In the genomic region with DNA sequence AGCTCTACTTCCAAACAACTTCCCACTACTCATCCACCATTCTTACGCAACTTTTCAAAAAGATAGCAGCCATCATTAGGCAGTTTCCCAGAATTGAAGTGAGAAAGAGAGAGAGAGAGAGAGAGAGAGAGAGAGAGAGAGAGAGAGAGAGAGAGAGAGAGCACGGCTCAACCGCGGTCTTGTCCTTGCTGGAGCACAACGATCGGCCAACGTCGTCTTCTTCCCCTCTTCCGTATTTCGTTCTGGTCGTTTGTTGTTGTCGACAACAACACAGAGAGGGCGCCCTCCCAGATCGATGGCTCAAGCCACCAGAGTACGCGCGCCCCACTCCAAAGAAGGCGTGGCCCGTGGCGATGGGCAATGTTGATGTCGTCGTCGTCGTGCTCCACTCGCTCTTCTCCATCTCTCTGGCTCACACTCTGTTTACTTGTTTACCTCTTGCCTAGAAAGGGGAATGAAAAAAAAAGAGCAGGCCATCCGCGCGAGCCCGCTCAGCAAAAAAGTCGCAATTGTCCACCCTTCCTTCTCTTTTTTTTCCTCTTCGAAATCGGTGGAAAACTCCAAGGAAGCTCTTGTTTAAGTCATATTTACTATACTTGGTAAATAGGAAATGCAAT, we compare ENCODE assay signal across 7 worm cellular contexts.
TF ChIP-seq lines count a peak whose summit lies in the region.

No protein-coding gene starts in this region.

TF ChIP-seq in whole organism, L1 larva, 84 proteins besides CTCF, POLR2A, EP300 and RAD21 (continues in another document):
- TF ChIP-seq efl-1 (optimal IDR thresholded peaks at IDR 0.05; lab: Kevin White, UChicago) (peak in 1 of 2 experiments; percentile 10), efl-1 (GFP tag; optimal IDR thresholded peaks at IDR 0.05 in 1 of 2; lab: Kevin White, UChicago) (no peak), zag-1 (tag; optimal IDR thresholded peaks at IDR 0.05; lab: Kevin White, UChicago) (no peak), fkh-4 (tag; optimal IDR thresholded peaks at IDR 0.05; lab: Kevin White, UChicago; ENCODE audit: borderline replicate concordance) (no peak), tbx-2 (tag; optimal IDR thresholded peaks at IDR 0.05; lab: Kevin White, UChicago) (peak; percentile 75), pag-3 (tag; optimal IDR thresholded peaks at IDR 0.05; lab: Kevin White, UChicago; ENCODE audit: borderline replicate concordance, insufficient read depth) (no peak), unc-62 (GFP tag; optimal IDR thresholded peaks at IDR 0.05; lab: Kevin White, UChicago) (no peak), nhr-71 (tag; optimal IDR thresholded peaks at IDR 0.05; lab: Kevin White, UChicago) (peak; percentile 68), hlh-17 (GFP tag; optimal IDR thresholded peaks at IDR 0.05; lab: Kevin White, UChicago; ENCODE audit: borderline replicate concordance) (no peak), fkh-8 (tag; optimal IDR thresholded peaks at IDR 0.05; lab: Kevin White, UChicago) (peak; percentile 84), ces-1 (GFP tag; optimal IDR thresholded peaks at IDR 0.05; lab: Kevin White, UChicago) (no peak)

TF ChIP-seq in whole organism, L2 larva, 48 proteins besides CTCF, POLR2A, EP300 and RAD21 (continues in another document):
- TF ChIP-seq sem-4 (tag; optimal IDR thresholded peaks at IDR 0.05; lab: Kevin White, UChicago) (peak; percentile 55), unc-62 (GFP tag; optimal IDR thresholded peaks at IDR 0.05; lab: Kevin White, UChicago) (no peak), nhr-21 (tag; optimal IDR thresholded peaks at IDR 0.05; lab: Kevin White, UChicago) (no peak), unc-55 (GFP tag; optimal IDR thresholded peaks at IDR 0.05; lab: Kevin White, UChicago) (peak; percentile 57), lsy-2 (tag; optimal IDR thresholded peaks at IDR 0.05; lab: Kevin White, UChicago) (peak in 1 of 2 experiments; percentile 58), nhr-237 (tag; optimal IDR thresholded peaks at IDR 0.05; lab: Kevin White, UChicago) (no peak), elt-1 (tag; optimal IDR thresholded peaks at IDR 0.05; lab: Kevin White, UChicago) (no peak), skn-1 (tag; optimal IDR thresholded peaks at IDR 0.05; lab: Kevin White, UChicago) (no peak), lin-13 (GFP tag; optimal IDR thresholded peaks at IDR 0.05; lab: Kevin White, UChicago) (no peak), lin-39 (tag; optimal IDR thresholded peaks at IDR 0.05; lab: Kevin White, UChicago) (no peak), alr-1 (tag; optimal IDR thresholded peaks at IDR 0.05; lab: Kevin White, UChicago) (no peak), egl-27 (tag; optimal IDR thresholded peaks at IDR 0.05; lab: Kevin White, UChicago) (no peak), nhr-11 (tag; optimal IDR thresholded peaks at IDR 0.05; lab: Kevin White, UChicago) (no peak)

TF ChIP-seq in whole organism, L3 larva, 47 proteins besides CTCF, POLR2A, EP300 and RAD21 (continues in another document):
- TF ChIP-seq ztf-11 (tag; optimal IDR thresholded peaks at IDR 0.05; lab: Kevin White, UChicago) (no peak), nhr-76 (tag; optimal IDR thresholded peaks at IDR 0.05; lab: Kevin White, UChicago) (no peak), nhr-23 (tag; optimal IDR thresholded peaks at IDR 0.05; lab: Kevin White, UChicago) (no peak), tbx-2 (tag; optimal IDR thresholded peaks at IDR 0.05; lab: Kevin White, UChicago) (peak; percentile 39), nhr-11 (tag; optimal IDR thresholded peaks at IDR 0.05; lab: Kevin White, UChicago) (peak; percentile 42), elt-2 (tag; optimal IDR thresholded peaks at IDR 0.05; lab: Kevin White, UChicago) (no peak), hmg-11 (tag; optimal IDR thresholded peaks at IDR 0.05; lab: Kevin White, UChicago) (peak; percentile 37), ceh-28 (tag; optimal IDR thresholded peaks at IDR 0.05; lab: Kevin White, UChicago) (peak; percentile 9), zag-1 (tag; optimal IDR thresholded peaks at IDR 0.05; lab: Kevin White, UChicago) (peak; percentile 63), lin-39 (tag; optimal IDR thresholded peaks at IDR 0.05; lab: Kevin White, UChicago) (peak; percentile 89), nfya-1 (tag; optimal IDR thresholded peaks at IDR 0.05; lab: Kevin White, UChicago; ENCODE audit: insufficient read depth) (peak; percentile 67), skn-1 (tag; optimal IDR thresholded peaks at IDR 0.05; lab: Kevin White, UChicago) (no peak)

TF ChIP-seq in whole organism, L4 larva, 104 proteins besides CTCF, POLR2A, EP300 and RAD21 (continues in another document):
- TF ChIP-seq aha-1 (tag; lab: Kevin White, UChicago) (peak; percentile 5), rbr-2 (tag; optimal IDR thresholded peaks at IDR 0.05; lab: Kevin White, UChicago) (peak; percentile 74), vab-7 (GFP tag; IDR thresholded peaks at IDR 0.05; lab: Robert Waterston, UW) (0 out of 2 replicates have a peak, but pooled peaks have one; percentile 4), set-16 (GFP tag; IDR thresholded peaks at IDR 0.05; lab: Robert Waterston, UW) (peak; percentile 88), unc-62 (GFP tag; optimal IDR thresholded peaks at IDR 0.05 in 1 of 2; lab: Kevin White, UChicago) (peak in 1 of 2 experiments; percentile 55), unc-62 (tag; optimal IDR thresholded peaks at IDR 0.05; lab: Kevin White, UChicago) (no peak), egl-43 (GFP tag; IDR thresholded peaks at IDR 0.05; lab: Robert Waterston, UW) (peak; percentile 74; the same call in 1 of the 2 replicates), snpc-4 (tag; optimal IDR thresholded peaks at IDR 0.05; lab: Kevin White, UChicago) (no peak), nhr-42 (GFP tag; IDR thresholded peaks at IDR 0.05; lab: Robert Waterston, UW) (no peak), mdl-1 (tag; optimal IDR thresholded peaks at IDR 0.05; lab: Kevin White, UChicago) (peak in 1 of 2 experiments; percentile 27), hmg-1.1 (GFP tag; IDR thresholded peaks at IDR 0.05; lab: Robert Waterston, UW) (peak; percentile 45), ceh-28 (tag; optimal IDR thresholded peaks at IDR 0.05; lab: Kevin White, UChicago) (peak; percentile 20)

TF ChIP-seq in whole organism, late embryonic, 69 proteins besides CTCF, POLR2A, EP300 and RAD21:
- TF ChIP-seq pha-4 (tag; optimal IDR thresholded peaks at IDR 0.05; lab: Kevin White, UChicago) (no peak), tbx-2 (tag; optimal IDR thresholded peaks at IDR 0.05; lab: Kevin White, UChicago) (peak; percentile 33), ceh-31 (tag; optimal IDR thresholded peaks at IDR 0.05; lab: Kevin White, UChicago) (peak; percentile 12), unc-42 (tag; optimal IDR thresholded peaks at IDR 0.05; lab: Kevin White, UChicago) (peak; percentile 42), ceh-22 (tag; optimal IDR thresholded peaks at IDR 0.05; lab: Kevin White, UChicago) (no peak), dve-1 (tag; optimal IDR thresholded peaks at IDR 0.05; lab: Kevin White, UChicago) (no peak), C08G9.2 (tag; optimal IDR thresholded peaks at IDR 0.05; lab: Kevin White, UChicago) (peak; percentile 24), ceh-14 (tag; optimal IDR thresholded peaks at IDR 0.05; lab: Kevin White, UChicago) (peak; percentile 33)

TF ChIP-seq in whole organism, midembryonic, 9 proteins besides CTCF, POLR2A, EP300 and RAD21:
- peak; percentile 32; the same call in 1 of the 2 replicates for TF ChIP-seq flt-1 (GFP tag; IDR thresholded peaks at IDR 0.05; lab: Robert Waterston, UW)
- no peak for TF ChIP-seq med-1 (GFP tag; optimal IDR thresholded peaks at IDR 0.05; lab: Kevin White, UChicago; ENCODE audit: insufficient read depth)

TF ChIP-seq in whole organism, young adult, 124 proteins besides CTCF, POLR2A, EP300 and RAD21:
- TF ChIP-seq K12H6.12 (tag; optimal IDR thresholded peaks at IDR 0.05; lab: Kevin White, UChicago) (peak; percentile 62), let-607 (tag; optimal IDR thresholded peaks at IDR 0.05; lab: Kevin White, UChicago) (no peak), cebp-1 (GFP tag; IDR thresholded peaks at IDR 0.05; lab: Robert Waterston, UW) (no peak), cebp-1 (tag; optimal IDR thresholded peaks at IDR 0.05; lab: Kevin White, UChicago) (peak; percentile 47), Y95B8A.8 (GFP tag; IDR thresholded peaks at IDR 0.05; lab: Robert Waterston, UW) (no peak), egrh-3 (GFP tag; IDR thresholded peaks at IDR 0.05; lab: Robert Waterston, UW) (0 out of 2 replicates have a peak, but pooled peaks have one; percentile 13), chd-7 (tag; optimal IDR thresholded peaks at IDR 0.05; lab: Kevin White, UChicago) (peak; percentile 40), Y79H2A.3 (GFP tag; conservative IDR thresholded peaks at IDR 0.05; lab: Robert Waterston, UW) (no peak), lin-40 (tag; optimal IDR thresholded peaks at IDR 0.05; lab: Kevin White, UChicago) (peak; percentile 22), zfh-2 (GFP tag; conservative IDR thresholded peaks at IDR 0.05; lab: Robert Waterston, UW) (peak; percentile 91), F52B5.7 (tag; optimal IDR thresholded peaks at IDR 0.05; lab: Kevin White, UChicago) (no peak), ceh-27 (GFP tag; optimal IDR thresholded peaks at IDR 0.05; lab: Kevin White, UChicago) (peak; percentile 54), madf-8 (GFP tag; conservative IDR thresholded peaks at IDR 0.05; lab: Robert Waterston, UW) (no peak), K11D2.4 (GFP tag; IDR thresholded peaks at IDR 0.05; lab: Robert Waterston, UW) (peak; percentile 59; the same call in 1 of the 2 replicates), mcd-1 (GFP tag; IDR thresholded peaks at IDR 0.05; lab: Robert Waterston, UW) (peak; percentile 19; the same call in 1 of the 2 replicates), nfyb-1 (GFP tag; IDR thresholded peaks at IDR 0.05; lab: Robert Waterston, UW) (peak; percentile 46; the same call in 1 of the 2 replicates), ekl-4 (GFP tag; IDR thresholded peaks at IDR 0.05; lab: Robert Waterston, UW) (peak; percentile 44; the same call in 1 of the 2 replicates), athp-1 (tag; optimal IDR thresholded peaks at IDR 0.05; lab: Kevin White, UChicago) (no peak)
